Fruit fly (Drosophila melanogaster): ENCODE measurements around the gene PTPMT1.

The PTPMT1 gene

dm6 chr3R:23722680-23723372 is 35.3 kb upstream of the PTPMT1 start, which contains the start of gene CG10365:
TSS of gene CG10365 (plus strand) at chr3R:23723331.
- TF ChIP-seq CG15336 (GFP tag; IDR thresholded peaks at IDR 0.05) (peak; percentile 97), Smox (GFP tag; optimal IDR thresholded peaks at IDR 0.05) (peak; percentile 87), CG1621 (tag; optimal IDR thresholded peaks at IDR 0.05) (peak; percentile 54), CG6792 (GFP tag; optimal IDR thresholded peaks at IDR 0.05) (peak; percentile 91), salr (GFP tag; optimal IDR thresholded peaks at IDR 0.05) (peak in 1 of 2 experiments; percentile 94), CG6163 (GFP tag; IDR thresholded peaks at IDR 0.05) (peak; percentile 90), Met (GFP tag; optimal IDR thresholded peaks at IDR 0.05) (peak; percentile 84), CG6276 (GFP tag; optimal IDR thresholded peaks at IDR 0.05) (peak; percentile 89), CG32006 (GFP tag; optimal IDR thresholded peaks at IDR 0.05) (peak; percentile 93), achi (GFP tag; optimal IDR thresholded peaks at IDR 0.05) (peak; percentile 92), Hr39 (GFP tag; optimal IDR thresholded peaks at IDR 0.05) (peak; percentile 32), CG11294 (GFP tag; IDR thresholded peaks at IDR 0.05) (peak; percentile 77; the same call in 1 of the 2 replicates), CG31627 (GFP tag; optimal IDR thresholded peaks at IDR 0.05) (peak; percentile 52), Eip78C (GFP tag) (peak; percentile 98), OdsH (GFP tag; optimal IDR thresholded peaks at IDR 0.05) (peak; percentile 90), cyc (GFP tag; optimal IDR thresholded peaks at IDR 0.05) (peak; percentile 80), CG4318 (GFP tag; optimal IDR thresholded peaks at IDR 0.05) (peak; percentile 84), dac (GFP tag; optimal IDR thresholded peaks at IDR 0.05) (peak; percentile 7), esn (GFP tag; optimal IDR thresholded peaks at IDR 0.05) (peak; percentile 92), CG16779 (tag; optimal IDR thresholded peaks at IDR 0.05) (peak; percentile 67), CG6854 (GFP tag; optimal IDR thresholded peaks at IDR 0.05) (peak; percentile 14), CG8319 (GFP tag; optimal IDR thresholded peaks at IDR 0.05) (peak; percentile 79), CG10669 (GFP tag; optimal IDR thresholded peaks at IDR 0.05) (peak; percentile 63), net (GFP tag; optimal IDR thresholded peaks at IDR 0.05) (peak; percentile 89), Gug (GFP tag; IDR thresholded peaks at IDR 0.05) (peak; percentile 88), Ets96B (tag; optimal IDR thresholded peaks at IDR 0.05) (peak; percentile 90), CG6808 (GFP tag; optimal IDR thresholded peaks at IDR 0.05) (peak; percentile 77), Eip75B (GFP tag; optimal IDR thresholded peaks at IDR 0.05) (peak; percentile 80), CG8119 (GFP tag; IDR thresholded peaks at IDR 0.05) (peak; percentile 97), CG9139 (GFP tag; optimal IDR thresholded peaks at IDR 0.05) (peak; percentile 55), svp (GFP tag) (peak; percentile 91), Blimp-1 (GFP tag; optimal IDR thresholded peaks at IDR 0.05) (peak; percentile 59), eg (GFP tag; IDR thresholded peaks at IDR 0.05) (peak; percentile 95), fkh (GFP tag; optimal IDR thresholded peaks at IDR 0.05) (no peak), Sox102F (GFP tag; optimal IDR thresholded peaks at IDR 0.05) (peak; percentile 68), Eip93F (GFP tag; optimal IDR thresholded peaks at IDR 0.05) (peak; percentile 44), ss (GFP tag; optimal IDR thresholded peaks at IDR 0.05) (peak; percentile 83 to 86), Lpt (GFP tag; optimal IDR thresholded peaks at IDR 0.05) (peak; percentile 87), dsx (GFP tag; optimal IDR thresholded peaks at IDR 0.05; ENCODE audit: poor library complexity, severe bottlenecking) (peak; percentile 80), CG3919 (GFP tag; optimal IDR thresholded peaks at IDR 0.05) (peak; percentile 92), CG8632 (GFP tag; optimal IDR thresholded peaks at IDR 0.05) (peak; percentile 97), fd85E (GFP tag; optimal IDR thresholded peaks at IDR 0.05) (peak; percentile 81), topi (GFP tag; optimal IDR thresholded peaks at IDR 0.05) (peak; percentile 74), CG11902 (GFP tag; optimal IDR thresholded peaks at IDR 0.05) (peak; percentile 66), CG34406 (GFP tag; optimal IDR thresholded peaks at IDR 0.05) (peak; percentile 96), spab (GFP tag; optimal IDR thresholded peaks at IDR 0.05) (peak; percentile 81), Sox15 (GFP tag; optimal IDR thresholded peaks at IDR 0.05) (peak; percentile 75), Sox14 (GFP tag; optimal IDR thresholded peaks at IDR 0.05) (peak; percentile 57), CG10631 (GFP tag; optimal IDR thresholded peaks at IDR 0.05) (peak; percentile 93), acj6 (GFP tag; optimal IDR thresholded peaks at IDR 0.05) (peak; percentile 89)

Measured in whole organism, prepupa.